Worm (Caenorhabditis elegans): ENCODE results near the gene clec-10.

- TF ChIP-seq snpc-4 (tag; optimal IDR thresholded peaks at IDR 0.05) (no peak), egl-13 (tag; optimal IDR thresholded peaks at IDR 0.05) (no peak), xbp-1 (tag; optimal IDR thresholded peaks at IDR 0.05) (no peak), fos-1 (tag; optimal IDR thresholded peaks at IDR 0.05) (no peak), unc-30 (tag; optimal IDR thresholded peaks at IDR 0.05) (no peak), lin-35 (GFP tag; optimal IDR thresholded peaks at IDR 0.05) (no peak), ztf-11 (tag; optimal IDR thresholded peaks at IDR 0.05) (no peak), tbx-2 (tag; optimal IDR thresholded peaks at IDR 0.05) (no peak), jun-1 (tag; optimal IDR thresholded peaks at IDR 0.05) (no peak)
These were observed 14.6 kb upstream of the clec-10 start for ce11 chrII:387844-388355.
